Worm (Caenorhabditis elegans) whole organism, mixed stage, embryonic: ENCODE measurements around the gene zhit-3.

ENCODE experiments used
- bed-3 ChIP-seq: fragments of 200-800 bp; sonication (Bioruptor generic); optimal IDR thresholded peaks from 3 replicates; lab custom pipeline; 2018; ENCODE audit warnings: mild to moderate bottlenecking, missing genetic modification characterization, moderate library complexity, missing compliant biosample characterization
- blmp-1 ChIP-seq: fragments of 150-350 bp; optimal IDR thresholded peaks from 2 replicates; lab custom pipeline; 2014; ENCODE audit warnings: missing biosample characterization, missing genetic modification characterization
- ces-1 ChIP-seq: fragments of 150-350 bp; optimal IDR thresholded peaks from 2 replicates; lab custom pipeline; 2014; ENCODE audit warnings: missing biosample characterization, missing genetic modification reagents, missing genetic modification characterization
- elt-3 ChIP-seq: fragments of 150-350 bp; optimal IDR thresholded peaks from 2 replicates; lab custom pipeline; 2014; ENCODE audit warnings: missing biosample characterization, missing genetic modification characterization
- lin-32 ChIP-seq: fragments of 200-800 bp; sonication (Bioruptor generic); optimal IDR thresholded peaks from 2 replicates; lab custom pipeline; 2018; ENCODE audit warnings: mild to moderate bottlenecking, missing genetic modification characterization, missing compliant biosample characterization
- lsy-2 ChIP-seq: fragments of 150-350 bp; optimal IDR thresholded peaks from 2 replicates; lab custom pipeline; 2014; ENCODE audit warnings: missing biosample characterization, missing genetic modification characterization
- nhr-12 ChIP-seq: fragments of 150-350 bp; optimal IDR thresholded peaks from 2 replicates; lab custom pipeline; 2014; ENCODE audit warnings: missing biosample characterization, missing genetic modification characterization
- pha-4 ChIP-seq: fragments of 150-350 bp; optimal IDR thresholded peaks from 2 replicates; lab custom pipeline; 2018; ENCODE audit warnings: missing biosample characterization, missing genetic modification reagents, missing genetic modification characterization
- unc-39 ChIP-seq: fragments of 150-350 bp; optimal IDR thresholded peaks from 2 replicates; lab custom pipeline; 2014; ENCODE audit warnings: missing biosample characterization, missing genetic modification characterization

- TF ChIP-seq ces-1 (GFP tag; lab: Kevin White, UChicago) = no peak
- no peak for TF ChIP-seq blmp-1
- TF ChIP-seq unc-39 (tag; lab: Kevin White, UChicago) = no peak
- no peak for TF ChIP-seq bed-3 (GFP tag; lab: Kevin White, UChicago)
- TF ChIP-seq elt-3 = no peak
- TF ChIP-seq nhr-12 = no peak
- TF ChIP-seq lin-32 (GFP tag; lab: Kevin White, UChicago) = no peak
- TF ChIP-seq lsy-2 (tag; lab: Kevin White, UChicago) = no peak
- no peak for TF ChIP-seq pha-4 (tag; lab: Kevin White, UChicago)
Measured at ce11 chrV:10222007-10222406, 10.1 kb upstream of the zhit-3 start, which contains the start of gene C12D8.20.
